Fruit fly (Drosophila melanogaster) whole organism, larva: ENCODE results near the gene hng2.
A peak's percentile ranks its signal among the peaks of the same experiment; 100 is the strongest.

ENCODE experiments used
- noc ChIP-seq: fragments of 200-800 bp; sonication (Bioruptor generic); optimal IDR thresholded peaks from 3 replicates; lab custom pipeline; 2019; ENCODE audit warnings: missing biosample characterization, mild to moderate bottlenecking, missing genetic modification characterization, moderate library complexity

hng2 gene

dm6 chr3R:8801126-8801762, 4.9 kb upstream of the hng2 start, which contains the start of the genes Pif1A, Pif1B and CCT7:
Gene Pif1A (minus strand): TSS chr3R:8801176.
Gene Pif1B (minus strand): TSS chr3R:8801176.
Gene CCT7 (plus strand): TSS chr3R:8801564.
- TF ChIP-seq noc (tag; lab: Kevin White, UChicago): peak; percentile 9

dm6 chr3R:8805388-8805852, 702 bp upstream of the hng2 start, which contains the start of gene CG9839:
Gene CG9839 (minus strand): TSS chr3R:8805802.
- TF ChIP-seq noc (tag; lab: Kevin White, UChicago): no peak

dm6 chr3R:8806638-8807037, 516 bp downstream of the hng2 start:
- no peak for TF ChIP-seq noc (tag; lab: Kevin White, UChicago)

- no peak for TF ChIP-seq noc (tag; lab: Kevin White, UChicago)
Observed at dm6 chr3R:8807048-8807447, 926 bp downstream of the hng2 start.

dm6 chr3R:8807831-8808517, 1.9 kb downstream of the hng2 start:
- TF ChIP-seq noc (tag; lab: Kevin White, UChicago): no peak

- peak; percentile 30 for TF ChIP-seq noc (tag; lab: Kevin White, UChicago)
Observed at dm6 chr3R:8808518-8808921, 2.4 kb downstream of the hng2 start.

dm6 chr3R:8809712-8810111, 3.6 kb downstream of the hng2 start:
- peak; percentile 29 for TF ChIP-seq noc (tag; lab: Kevin White, UChicago)

- peak; percentile 74 for TF ChIP-seq noc (tag; lab: Kevin White, UChicago)
Observed at dm6 chr3R:8810397-8811184, 4.5 kb downstream of the hng2 start.

dm6 chr3R:8811323-8811936, 5.3 kb downstream of the hng2 start:
- TF ChIP-seq noc (tag; lab: Kevin White, UChicago): peak; percentile 100

dm6 chr3R:8812342-8812966, 6.3 kb downstream of the hng2 start:
- TF ChIP-seq noc (tag; lab: Kevin White, UChicago): peak; percentile 3

- TF ChIP-seq noc (tag; lab: Kevin White, UChicago): no peak
Observed at dm6 chr3R:8813164-8813629, 7.1 kb downstream of the hng2 start, which contains the start of gene CG9837. Gene CG9837 (minus strand): TSS chr3R:8813579.

- TF ChIP-seq noc (tag; lab: Kevin White, UChicago): peak; percentile 47
Observed at dm6 chr3R:8814029-8814647, 8.0 kb downstream of the hng2 start.

- no peak for TF ChIP-seq noc (tag; lab: Kevin White, UChicago)
Observed at dm6 chr3R:8815074-8815473, 9.0 kb downstream of the hng2 start.

dm6 chr3R:8818239-8818638, 12.1 kb downstream of the hng2 start:
- no peak for TF ChIP-seq noc (tag; lab: Kevin White, UChicago)
